Worm (Caenorhabditis elegans) whole organism, L1 larva: ENCODE results near the gene T27E7.9.

Experiments used
- C04F5.9 ChIP-seq: sonication (generic microtip); optimal IDR thresholded peaks from 2 replicates; lab custom pipeline; 2016; ENCODE audit warnings: missing genetic modification characterization, missing compliant biosample characterization
- alr-1 ChIP-seq: fragments of 200-800 bp; sonication (Bioruptor generic); optimal IDR thresholded peaks from 2 replicates; lab custom pipeline; 2018; ENCODE audit warnings: borderline replicate concordance, mild to moderate bottlenecking, missing genetic modification characterization, missing compliant biosample characterization
- ama-1 ChIP-seq: fragments of 150-350 bp; optimal IDR thresholded peaks from 2 replicates; lab custom pipeline; 2014
- ceh-82 ChIP-seq, 3 experiments: fragments of 150-350 bp in 1 of 3; sonication (generic microtip) in 2 of 3; optimal IDR thresholded peaks; 2 replicates each; lab custom pipeline; 2014 to 2017; ENCODE audit warnings: missing biosample characterization in 3 of 3, missing genetic modification characterization in 3 of 3
- elt-2 ChIP-seq: sonication (generic microtip); optimal IDR thresholded peaks from 2 replicates; lab custom pipeline; 2016; ENCODE audit warnings: missing genetic modification characterization, mild to moderate bottlenecking, inconsistent platforms, missing compliant biosample characterization, missing genetic modification reagents
- elt-3 ChIP-seq, 6 experiments: fragments of 150-350 bp in 1 of 6; sonication (generic microtip); optimal IDR thresholded peaks; 2 replicates each; lab custom pipeline; 2017 to 2018; ENCODE audit warnings: missing biosample characterization in 6 of 6, missing genetic modification characterization in 6 of 6, inconsistent platforms in 1 of 6
- fkh-4 ChIP-seq: sonication (generic microtip); optimal IDR thresholded peaks from 2 replicates; lab custom pipeline; 2016; ENCODE audit warnings: missing compliant biosample characterization, missing genetic modification characterization, borderline replicate concordance
- jun-1 ChIP-seq: fragments of 150-350 bp; optimal IDR thresholded peaks from 2 replicates; lab custom pipeline; 2014; ENCODE audit warnings: missing biosample characterization, missing genetic modification reagents, missing genetic modification characterization
- nhr-12 ChIP-seq: sonication (generic microtip); optimal IDR thresholded peaks from 2 replicates; lab custom pipeline; 2017; ENCODE audit warnings: missing biosample characterization, missing genetic modification characterization
- nhr-76 ChIP-seq: sonication (generic microtip); optimal IDR thresholded peaks from 2 replicates; lab custom pipeline; 2017; ENCODE audit warnings: missing biosample characterization, missing genetic modification characterization
- nhr-85 ChIP-seq: sonication (generic microtip); peaks from one replicate; lab custom pipeline; 2016; ENCODE audit warnings: missing genetic modification characterization, inconsistent platforms, missing compliant biosample characterization
- rnt-1 ChIP-seq: sonication (generic microtip); optimal IDR thresholded peaks from 2 replicates; lab custom pipeline; 2016; ENCODE audit warnings: mild to moderate bottlenecking, missing genetic modification characterization, moderate library complexity, missing compliant biosample characterization

ce11 chrIV:14576471-14576870 lies 27.3 kb upstream of the T27E7.9 start:
- TF ChIP-seq jun-1 (tag; lab: Kevin White, UChicago) (no peak), nhr-12 (no peak), C04F5.9 (tag; lab: Kevin White, UChicago) (no peak), nhr-76 (tag; lab: Kevin White, UChicago) (no peak), nhr-85 (tag; lab: Kevin White, UChicago) (no peak), ama-1 (lab: Kevin White, UChicago) (no peak), rnt-1 (tag; lab: Kevin White, UChicago) (no peak), alr-1 (tag; lab: Kevin White, UChicago) (no peak), ceh-82 (tag; optimal IDR thresholded peaks at IDR 0.05; lab: Kevin White, UChicago) (no peak), fkh-4 (tag; lab: Kevin White, UChicago) (no peak), elt-2 (tag; lab: Kevin White, UChicago) (peak; percentile 2), elt-3 (tag; optimal IDR thresholded peaks at IDR 0.05; lab: Kevin White, UChicago) (no peak)
